Worm (Caenorhabditis elegans): ENCODE measurements around the gene uaf-2.
"Not testable (repeated sequence)": the region's sequence is repeated elsewhere in the genome, so short reads cannot be mapped to it uniquely, and the experiment has no call there.

uaf-2 gene

DNA sequence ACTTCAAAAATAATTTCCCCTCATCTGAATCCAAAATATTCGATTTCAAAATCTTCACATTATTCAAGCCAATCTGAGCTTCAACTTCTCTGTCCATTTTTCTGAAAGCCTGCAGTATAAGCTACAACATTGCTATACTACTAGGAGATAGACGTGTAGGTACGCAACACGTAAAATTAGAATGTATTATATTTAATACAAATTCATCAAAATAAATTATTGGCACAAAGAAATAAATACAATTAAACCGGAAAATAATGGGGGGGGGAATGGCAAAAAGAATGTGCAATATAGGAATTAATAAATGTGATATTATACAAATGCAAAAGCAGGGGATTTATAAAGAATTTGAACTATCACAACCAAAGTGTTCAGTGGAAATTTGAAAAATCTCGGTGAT lies 39.9 kb downstream of the uaf-2 start, which contains the start of gene Y116A8C.25:
Y116A8C.25 (minus strand) TSS at position 101 of the 400 bp plus-strand sequence.
- TF ChIP-seq unc-30 (tag; optimal IDR thresholded peaks at IDR 0.05) (no peak), lin-39 (tag; optimal IDR thresholded peaks at IDR 0.05) (no peak), aha-1 (tag; optimal IDR thresholded peaks at IDR 0.05) (no peak), nhr-47 (tag; optimal IDR thresholded peaks at IDR 0.05) (no peak)

- not testable (repeated sequence) for TF ChIP-seq swsn-7 (tag; optimal IDR thresholded peaks at IDR 0.05); alr-1 (tag; optimal IDR thresholded peaks at IDR 0.05; ENCODE audit: borderline replicate concordance); nhr-20 (tag; optimal IDR thresholded peaks at IDR 0.05)
Observed at ce11 chrIV:17070791-17071190, 47.8 kb downstream of the uaf-2 start, which contains the start of gene Y116A8C.24. Gene Y116A8C.24, minus strand, starts transcription at chrIV:17070891.

Data from whole organism, L1 larva.